Worm (Caenorhabditis elegans): ENCODE results near the gene hut-1.

The hut-1 gene

DNA sequence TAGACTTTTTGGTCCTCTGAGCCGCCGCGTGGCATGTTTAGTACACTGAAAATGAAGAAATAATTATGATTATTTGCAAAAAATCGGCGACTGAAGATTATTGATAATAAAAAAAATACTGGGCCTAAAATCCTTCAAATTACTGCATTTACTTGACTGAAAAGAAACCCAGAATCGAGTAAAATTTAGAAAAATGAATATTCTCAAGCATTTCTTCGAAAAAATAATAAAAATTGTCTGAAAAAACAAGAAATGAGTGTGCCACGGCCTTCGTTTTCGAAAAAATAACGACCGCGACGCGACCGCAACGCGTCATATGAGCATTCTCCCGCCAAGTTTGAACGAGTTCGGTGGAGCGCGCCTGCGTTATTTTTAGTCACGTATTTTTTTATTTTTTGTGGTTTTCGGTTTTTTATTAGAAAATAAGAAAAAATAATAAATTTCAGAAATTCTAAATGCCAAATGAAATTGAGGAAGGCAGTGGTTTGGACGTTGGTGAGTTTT lies 23.4 kb upstream of the hut-1 start, which contains the start of the genes rsp-3 and spin-4 (continued):
- no peak for TF ChIP-seq daf-12 (tag; optimal IDR thresholded peaks at IDR 0.05)
- no peak for TF ChIP-seq snpc-4 (tag; optimal IDR thresholded peaks at IDR 0.05)
- TF ChIP-seq set-16 (GFP tag; IDR thresholded peaks at IDR 0.05) = no peak
- TF ChIP-seq dmd-8 (GFP tag; IDR thresholded peaks at IDR 0.05) = no peak
- TF ChIP-seq ces-1 (GFP tag; optimal IDR thresholded peaks at IDR 0.05) = no peak
- TF ChIP-seq daf-8 (GFP tag; IDR thresholded peaks at IDR 0.05) = no peak
- peak; percentile 81 for TF ChIP-seq mes-2 (tag; optimal IDR thresholded peaks at IDR 0.05; ENCODE audit: poor library complexity, severe bottlenecking)
- no peak for TF ChIP-seq attf-4 (tag; optimal IDR thresholded peaks at IDR 0.05)
- no peak for TF ChIP-seq gei-8 (GFP tag; optimal IDR thresholded peaks at IDR 0.05)
- no peak for TF ChIP-seq lin-29 (GFP tag; IDR thresholded peaks at IDR 0.05)
- TF ChIP-seq dpl-1 (GFP tag; optimal IDR thresholded peaks at IDR 0.05) = peak; percentile 91
- no peak for TF ChIP-seq nhr-11 (tag; optimal IDR thresholded peaks at IDR 0.05)
- no peak for TF ChIP-seq nhr-76 (tag; optimal IDR thresholded peaks at IDR 0.05)
- TF ChIP-seq hmg-1.1 (GFP tag; IDR thresholded peaks at IDR 0.05) = no peak
- TF ChIP-seq ceh-28 (tag; optimal IDR thresholded peaks at IDR 0.05) = no peak
- no peak for TF ChIP-seq duxl-1 (tag; optimal IDR thresholded peaks at IDR 0.05; ENCODE audit: poor library complexity)
- peak; percentile 43 for TF ChIP-seq ztf-7 (tag; optimal IDR thresholded peaks at IDR 0.05)

DNA sequence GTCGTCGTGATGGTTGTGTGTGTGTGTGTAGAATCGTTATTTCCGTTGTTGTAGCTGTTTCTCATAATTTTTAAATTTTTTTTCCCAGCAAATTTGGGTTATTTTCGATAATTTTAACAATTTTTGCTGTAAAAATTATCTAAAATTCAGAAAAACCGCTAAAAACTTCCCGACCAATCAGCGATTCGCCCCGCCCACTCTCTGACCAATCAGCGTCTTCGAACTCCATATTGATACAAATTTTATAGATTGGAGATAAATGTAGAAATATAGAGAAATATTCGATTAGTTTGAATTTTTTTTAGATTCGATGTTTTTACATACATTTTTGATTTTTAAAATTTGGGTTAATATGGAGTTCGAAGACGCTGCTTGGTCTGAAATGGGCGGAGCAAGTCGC lies 13.8 kb upstream of the hut-1 start:
- TF ChIP-seq ZK337.2 (GFP tag; IDR thresholded peaks at IDR 0.05) = no peak
- no peak for TF ChIP-seq gei-8 (GFP tag; optimal IDR thresholded peaks at IDR 0.05)
- TF ChIP-seq duxl-1 (tag; optimal IDR thresholded peaks at IDR 0.05; ENCODE audit: poor library complexity) = no peak
- no peak for TF ChIP-seq fos-1 (tag; optimal IDR thresholded peaks at IDR 0.05)
- no peak for TF ChIP-seq lim-7 (GFP tag; IDR thresholded peaks at IDR 0.05)
- TF ChIP-seq lin-15B (tag; optimal IDR thresholded peaks at IDR 0.05) = no peak
- no peak for TF ChIP-seq daf-16 (GFP tag; optimal IDR thresholded peaks at IDR 0.05)
- TF ChIP-seq daf-16 (tag; optimal IDR thresholded peaks at IDR 0.05) = no peak
- TF ChIP-seq dmd-8 (GFP tag; IDR thresholded peaks at IDR 0.05) = no peak
- TF ChIP-seq unc-39 (tag; optimal IDR thresholded peaks at IDR 0.05) = no peak
- no peak for TF ChIP-seq cey-2 (tag; optimal IDR thresholded peaks at IDR 0.05; ENCODE audit: borderline replicate concordance, insufficient read depth)
- no peak for TF ChIP-seq F44E2.7 (GFP tag; IDR thresholded peaks at IDR 0.05)
- TF ChIP-seq hlh-11 (tag; optimal IDR thresholded peaks at IDR 0.05) = no peak
- TF ChIP-seq nhr-41 (GFP tag; IDR thresholded peaks at IDR 0.05) = no peak
- TF ChIP-seq F26F4.8 (GFP tag; conservative IDR thresholded peaks at IDR 0.05) = no peak
- TF ChIP-seq dmd-9 (GFP tag; IDR thresholded peaks at IDR 0.05) = no peak
- TF ChIP-seq sdz-12 (GFP tag; optimal IDR thresholded peaks at IDR 0.05) = no peak
- TF ChIP-seq jun-1 (tag; optimal IDR thresholded peaks at IDR 0.05) = no peak

DNA sequence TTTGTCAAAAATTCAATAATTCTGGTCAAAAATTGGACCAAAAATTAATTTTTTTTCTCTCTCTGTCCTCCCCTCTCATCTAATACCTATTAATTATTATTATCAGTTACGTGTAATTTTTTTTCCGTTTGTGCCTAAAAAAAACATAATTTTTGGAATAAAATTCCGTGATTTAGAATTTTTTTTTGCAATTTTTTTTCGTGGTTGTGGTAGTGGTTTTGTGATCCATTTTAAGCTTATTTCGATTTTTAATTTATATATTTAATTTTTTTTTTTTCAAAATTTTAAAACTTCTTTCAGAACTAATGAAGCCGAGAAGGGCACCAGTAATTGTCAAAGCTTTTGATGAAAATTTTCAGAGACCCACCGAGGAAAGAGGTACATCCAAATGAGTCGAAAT lies 12.2 kb upstream of the hut-1 start, which contains the start of gene sas-1:
Gene sas-1, plus strand, starts transcription at position 301 of the 400 bp plus-strand sequence.
- TF ChIP-seq hmg-1.1 (GFP tag; IDR thresholded peaks at IDR 0.05) (no peak), madf-5 (GFP tag; IDR thresholded peaks at IDR 0.05) (no peak), ceh-20 (GFP tag; IDR thresholded peaks at IDR 0.05) (no peak), zip-11 (GFP tag; IDR thresholded peaks at IDR 0.05) (no peak), mep-1 (tag; optimal IDR thresholded peaks at IDR 0.05) (no peak), lin-29 (GFP tag; IDR thresholded peaks at IDR 0.05) (no peak)

DNA sequence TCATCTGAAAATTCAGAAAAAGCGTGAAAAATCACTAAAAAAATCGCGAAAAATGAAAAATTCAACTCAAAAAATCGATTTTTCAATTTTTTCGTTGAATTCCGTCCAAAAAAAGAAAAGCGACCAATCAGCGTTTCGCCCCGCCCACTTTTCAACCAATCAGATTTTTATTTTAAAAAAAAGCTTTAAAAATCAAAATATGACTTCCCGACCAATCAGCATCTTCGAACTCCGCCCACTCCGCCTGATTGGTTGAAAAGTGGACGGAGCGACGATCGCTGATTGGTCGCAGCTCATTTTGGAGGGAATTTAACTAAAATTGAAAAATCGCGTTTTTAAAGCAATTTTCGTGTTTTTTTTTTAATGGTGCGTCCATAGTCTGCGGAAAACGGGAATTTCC lies 9.0 kb upstream of the hut-1 start:
- TF ChIP-seq dmd-9 (GFP tag; IDR thresholded peaks at IDR 0.05) = no peak
- TF ChIP-seq F37D6.2 (tag; optimal IDR thresholded peaks at IDR 0.05) = no peak
- TF ChIP-seq duxl-1 (tag; optimal IDR thresholded peaks at IDR 0.05; ENCODE audit: poor library complexity) = no peak
- no peak for TF ChIP-seq fkh-10 (GFP tag; optimal IDR thresholded peaks at IDR 0.05)
- no peak for TF ChIP-seq madf-5 (GFP tag; IDR thresholded peaks at IDR 0.05)
- no peak for TF ChIP-seq tag-97 (GFP tag; IDR thresholded peaks at IDR 0.05)
- no peak for TF ChIP-seq Y5F2A.4 (GFP tag; optimal IDR thresholded peaks at IDR 0.05)
- TF ChIP-seq ceh-32 (tag; optimal IDR thresholded peaks at IDR 0.05; ENCODE audit: poor library complexity) = no peak
- TF ChIP-seq dmd-6 (GFP tag; IDR thresholded peaks at IDR 0.05) = no peak
- no peak for TF ChIP-seq attf-4 (tag; optimal IDR thresholded peaks at IDR 0.05)
- TF ChIP-seq dve-1 (tag; optimal IDR thresholded peaks at IDR 0.05; ENCODE audit: insufficient read depth) = no peak
- TF ChIP-seq lin-1 (GFP tag; IDR thresholded peaks at IDR 0.05) = no peak
- no peak for TF ChIP-seq egl-27 (tag; optimal IDR thresholded peaks at IDR 0.05)

Data from whole organism, L4 larva.